Worm (Caenorhabditis elegans) whole organism, late embryonic: Measurements from ENCODE around the gene msp-40.
"Not testable (repeated sequence)": the region's sequence is repeated elsewhere in the genome, so short reads cannot be mapped to it uniquely, and the experiment has no call there.

Source experiments
- C38D4.7 ChIP-seq: fragments of 200-800 bp; sonication (Bioruptor generic); optimal IDR thresholded peaks from 2 replicates; lab custom pipeline; 2018; ENCODE audit warnings: mild to moderate bottlenecking, missing genetic modification characterization, moderate library complexity, missing compliant biosample characterization
- F13H6.1 ChIP-seq: sonication (generic microtip); optimal IDR thresholded peaks from 2 replicates; lab custom pipeline; 2016; ENCODE audit warnings: missing genetic modification characterization, missing compliant biosample characterization
- T23F11.4 ChIP-seq: fragments of 200-800 bp; sonication (Bioruptor generic); optimal IDR thresholded peaks from 2 replicates; lab custom pipeline; 2018; ENCODE audit warnings: mild to moderate bottlenecking, missing genetic modification characterization, missing compliant biosample characterization
- ahr-1 ChIP-seq: sonication (generic microtip); optimal IDR thresholded peaks from 2 replicates; lab custom pipeline; 2016; ENCODE audit warnings: missing genetic modification characterization, missing compliant biosample characterization
- ama-1 ChIP-seq: fragments of 150-350 bp; optimal IDR thresholded peaks from 2 replicates; lab custom pipeline; 2014
- ceh-2 ChIP-seq: sonication (generic microtip); optimal IDR thresholded peaks from 2 replicates; lab custom pipeline; 2016; ENCODE audit warnings: missing genotype, missing genetic modification characterization, missing compliant biosample characterization
- ceh-24 ChIP-seq: sonication (generic microtip); optimal IDR thresholded peaks from 2 replicates; lab custom pipeline; 2016; ENCODE audit warnings: mild to moderate bottlenecking, missing genetic modification characterization, missing compliant biosample characterization
- ceh-30 ChIP-seq: fragments of 150-350 bp; optimal IDR thresholded peaks from 2 replicates; lab custom pipeline; 2014; ENCODE audit warnings: missing biosample characterization, missing genetic modification characterization
- ceh-31 ChIP-seq: sonication (generic microtip); optimal IDR thresholded peaks from 2 replicates; lab custom pipeline; 2016; ENCODE audit warnings: missing genetic modification characterization, missing compliant biosample characterization
- ceh-34 ChIP-seq: sonication (generic microtip); optimal IDR thresholded peaks from 2 replicates; lab custom pipeline; 2016; ENCODE audit warnings: mild to moderate bottlenecking, missing genetic modification characterization, missing compliant biosample characterization
- ceh-48 ChIP-seq: sonication (generic microtip); optimal IDR thresholded peaks from 2 replicates; lab custom pipeline; 2016; ENCODE audit warnings: missing genetic modification characterization, inconsistent platforms, missing compliant biosample characterization
- ceh-6 ChIP-seq: fragments of 200-800 bp; sonication (Bioruptor generic); optimal IDR thresholded peaks from 2 replicates; lab custom pipeline; 2018; ENCODE audit warnings: mild to moderate bottlenecking, missing genetic modification characterization, missing compliant biosample characterization
- dmd-4 ChIP-seq: sonication (generic microtip); optimal IDR thresholded peaks from 2 replicates; lab custom pipeline; 2016; ENCODE audit warnings: borderline replicate concordance, missing genetic modification characterization, missing compliant biosample characterization
- dve-1 ChIP-seq: sonication (generic microtip); optimal IDR thresholded peaks from 2 replicates; lab custom pipeline; 2017; ENCODE audit warnings: antibody characterized with exemption, mild to moderate bottlenecking, missing genetic modification characterization, missing compliant biosample characterization
- elt-4 ChIP-seq: sonication (generic microtip); optimal IDR thresholded peaks from 2 replicates; lab custom pipeline; 2016; ENCODE audit warnings: missing genetic modification characterization, missing compliant biosample characterization
- fkh-10 ChIP-seq: fragments of 150-350 bp; optimal IDR thresholded peaks from 2 replicates; lab custom pipeline; 2014; ENCODE audit warnings: missing biosample characterization, missing genetic modification reagents, missing genetic modification characterization
- fkh-6 ChIP-seq: sonication (generic microtip); optimal IDR thresholded peaks from 2 replicates; lab custom pipeline; 2016; ENCODE audit warnings: missing genetic modification characterization, missing compliant biosample characterization
- hlh-15 ChIP-seq: sonication (generic microtip); optimal IDR thresholded peaks from 2 replicates; lab custom pipeline; 2016; ENCODE audit warnings: missing genetic modification characterization, missing compliant biosample characterization
- hlh-6 ChIP-seq: sonication (generic microtip); optimal IDR thresholded peaks from 2 replicates; lab custom pipeline; 2016; ENCODE audit warnings: missing genotype, missing genetic modification characterization, missing compliant biosample characterization
- lim-6 ChIP-seq: sonication (generic microtip); optimal IDR thresholded peaks from 2 replicates; lab custom pipeline; 2016; ENCODE audit warnings: missing genetic modification characterization, missing compliant biosample characterization
- lin-11 ChIP-seq: fragments of 200-800 bp; sonication (Bioruptor generic); optimal IDR thresholded peaks from 2 replicates; lab custom pipeline; 2018; ENCODE audit warnings: mild to moderate bottlenecking, missing genetic modification characterization, missing compliant biosample characterization
- mec-3 ChIP-seq: sonication (generic microtip); optimal IDR thresholded peaks from 2 replicates; lab custom pipeline; 2016; ENCODE audit warnings: borderline replicate concordance, missing genetic modification characterization, missing compliant biosample characterization
- nfya-1 ChIP-seq: sonication (generic microtip); optimal IDR thresholded peaks from 2 replicates; lab custom pipeline; 2017; ENCODE audit warnings: missing genetic modification characterization, mild to moderate bottlenecking, missing compliant biosample characterization, antibody characterized with exemption, moderate library complexity
- nhr-11 ChIP-seq: fragments of 150-350 bp; optimal IDR thresholded peaks from 2 replicates; lab custom pipeline; 2014; ENCODE audit warnings: missing biosample characterization, missing genetic modification characterization
- npax-4 ChIP-seq: sonication (generic microtip); optimal IDR thresholded peaks from 2 replicates; lab custom pipeline; 2016; ENCODE audit warnings: missing genetic modification characterization, missing compliant biosample characterization
- odd-2 ChIP-seq: sonication (generic microtip); optimal IDR thresholded peaks from 2 replicates; lab custom pipeline; 2017; ENCODE audit warnings: antibody characterized with exemption, mild to moderate bottlenecking, missing genetic modification characterization, missing compliant biosample characterization
- pqm-1 ChIP-seq: sonication (generic microtip); optimal IDR thresholded peaks from 2 replicates; lab custom pipeline; 2016; ENCODE audit warnings: missing genetic modification characterization, missing compliant biosample characterization
- ref-2 ChIP-seq: sonication (generic microtip); optimal IDR thresholded peaks from 2 replicates; lab custom pipeline; 2016; ENCODE audit warnings: missing genetic modification characterization, missing compliant biosample characterization
- rnt-1 ChIP-seq: sonication (generic microtip); optimal IDR thresholded peaks from 2 replicates; lab custom pipeline; 2016; ENCODE audit warnings: missing genetic modification characterization, missing compliant biosample characterization
- sdc-2 ChIP-seq: sonication (generic microtip); optimal IDR thresholded peaks from 2 replicates; lab custom pipeline; 2016; ENCODE audit warnings: missing genotype, missing genetic modification characterization, missing compliant biosample characterization
- sox-2 ChIP-seq: fragments of 200-800 bp; sonication (Bioruptor generic); IDR thresholded peaks from 2 replicates; pipeline ENCODE4 v1.3.6; 2022; ENCODE audit warnings: missing genetic modification reagents, missing genetic modification characterization, missing compliant biosample characterization
- tbx-7 ChIP-seq: sonication (generic microtip); optimal IDR thresholded peaks from 2 replicates; lab custom pipeline; 2016; ENCODE audit warnings: missing genotype, missing genetic modification characterization, missing compliant biosample characterization
- unc-86 ChIP-seq: sonication (generic microtip); optimal IDR thresholded peaks from 2 replicates; lab custom pipeline; 2016; ENCODE audit warnings: missing genetic modification characterization, missing compliant biosample characterization

The msp-40 gene

DNA sequence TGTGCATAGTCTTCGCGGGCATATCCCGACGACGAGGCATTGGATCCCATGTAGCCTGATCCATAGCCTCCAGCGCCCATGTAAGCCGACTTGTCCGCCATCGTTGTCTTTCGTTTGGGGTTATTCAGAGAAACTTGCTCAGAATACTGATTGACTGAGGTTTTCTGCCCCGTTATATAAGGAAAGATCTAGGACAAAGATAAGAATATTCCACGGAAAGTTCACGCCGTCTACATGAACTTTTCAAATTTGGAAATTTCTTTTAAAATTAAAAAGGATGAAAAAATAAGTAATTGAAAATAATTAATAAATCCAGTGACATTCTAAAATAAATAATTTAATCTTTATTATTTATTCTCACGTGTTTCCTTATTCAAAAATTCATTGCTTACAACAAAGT is 35.0 kb downstream of the msp-40 start, which contains the start of the genes nspd-5 and F11G11.4:
Gene nspd-5, minus strand, starts transcription at position 101 of the 400 bp plus-strand sequence.
Gene F11G11.4, plus strand, starts transcription at position 335 of the 400 bp plus-strand sequence.
- not testable (repeated sequence) for TF ChIP-seq ceh-48 (tag; lab: Kevin White, UChicago); tbx-7 (tag; lab: Kevin White, UChicago); sdc-2

DNA sequence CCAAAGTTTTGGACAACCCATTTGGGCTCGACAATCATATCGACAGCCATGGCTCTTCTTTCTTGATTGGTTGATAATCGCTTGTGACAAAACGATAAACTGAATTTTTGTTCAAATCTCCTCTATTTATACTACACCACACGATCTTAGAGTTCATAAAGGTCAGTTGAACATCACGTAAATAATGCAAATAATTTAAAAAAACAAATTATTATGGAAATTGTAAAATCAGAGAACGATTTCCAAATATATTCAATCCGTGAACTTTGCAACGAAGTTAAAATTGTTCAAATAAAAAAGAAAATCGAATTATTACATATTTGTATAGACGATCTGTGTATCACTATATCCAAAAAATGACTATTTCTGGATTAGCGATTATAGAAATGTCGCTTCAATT is 38.1 kb downstream of the msp-40 start, which contains the start of the genes mpst-4 and F11G11.14:
Gene mpst-4, minus strand, starts transcription at position 101 of the 400 bp plus-strand sequence.
Gene F11G11.14, plus strand, starts transcription at position 325 of the 400 bp plus-strand sequence.
- TF ChIP-seq nhr-11 (tag; lab: Kevin White, UChicago) (no peak), rnt-1 (tag; lab: Kevin White, UChicago) (no peak), npax-4 (tag; lab: Kevin White, UChicago) (no peak), sdc-2 (no peak), lim-6 (tag; lab: Kevin White, UChicago) (no peak), fkh-10 (no peak), mec-3 (no peak), F13H6.1 (tag; lab: Kevin White, UChicago) (no peak), dmd-4 (tag; lab: Kevin White, UChicago) (no peak), ceh-2 (tag; lab: Kevin White, UChicago) (no peak), hlh-6 (tag; lab: Kevin White, UChicago) (no peak)

DNA sequence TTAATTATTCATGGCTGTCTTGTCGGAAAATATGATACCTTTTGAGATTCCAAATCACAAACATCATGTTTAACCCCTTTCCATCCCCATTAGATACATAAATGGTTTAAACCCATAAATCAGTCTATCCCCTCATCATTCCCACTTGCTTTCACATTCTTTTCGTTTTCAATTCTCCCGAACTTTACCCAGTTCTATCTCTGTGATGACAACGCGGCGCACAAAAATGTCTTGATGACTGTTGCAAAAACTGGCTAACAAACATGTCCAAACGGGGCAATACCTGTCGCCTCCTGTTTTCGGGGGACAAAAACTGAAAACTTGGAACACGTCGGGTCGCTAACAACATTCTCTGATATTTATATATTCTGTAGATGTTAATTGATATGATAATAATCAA is 40.8 kb downstream of the msp-40 start:
- TF ChIP-seq ceh-30 (tag; lab: Kevin White, UChicago) = no peak
- TF ChIP-seq ref-2 = no peak
- TF ChIP-seq, all 69 proteins: peak for 0

DNA sequence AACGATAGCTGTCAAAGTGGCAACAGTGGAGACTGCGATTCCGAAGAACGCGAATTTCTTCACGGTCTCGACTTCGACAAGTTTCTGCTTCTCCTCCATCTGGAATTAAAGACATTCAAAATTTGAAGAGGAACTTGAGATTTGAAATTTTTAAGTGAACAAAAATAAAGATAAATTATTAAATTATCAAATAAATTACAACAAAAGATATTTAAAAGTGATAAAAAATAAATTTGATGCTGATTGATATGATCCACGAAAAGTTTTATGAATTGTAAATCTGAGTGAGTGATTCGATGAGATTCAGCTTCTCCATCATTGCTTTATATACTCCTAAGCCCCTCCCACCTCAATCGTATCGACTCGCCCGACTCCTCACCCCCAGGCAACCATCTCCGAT is 42.3 kb downstream of the msp-40 start, which contains the start of gene col-17:
Gene col-17, minus strand, starts transcription at position 101 of the 400 bp plus-strand sequence.
- TF ChIP-seq fkh-6 (tag; lab: Kevin White, UChicago) = no peak
- no peak for TF ChIP-seq nhr-11 (tag; lab: Kevin White, UChicago)
- TF ChIP-seq ceh-24 = no peak
- no peak for TF ChIP-seq unc-86 (tag; lab: Kevin White, UChicago)
- no peak for TF ChIP-seq hlh-15 (tag; lab: Kevin White, UChicago)
- TF ChIP-seq, all 69 proteins: peak for 0

DNA sequence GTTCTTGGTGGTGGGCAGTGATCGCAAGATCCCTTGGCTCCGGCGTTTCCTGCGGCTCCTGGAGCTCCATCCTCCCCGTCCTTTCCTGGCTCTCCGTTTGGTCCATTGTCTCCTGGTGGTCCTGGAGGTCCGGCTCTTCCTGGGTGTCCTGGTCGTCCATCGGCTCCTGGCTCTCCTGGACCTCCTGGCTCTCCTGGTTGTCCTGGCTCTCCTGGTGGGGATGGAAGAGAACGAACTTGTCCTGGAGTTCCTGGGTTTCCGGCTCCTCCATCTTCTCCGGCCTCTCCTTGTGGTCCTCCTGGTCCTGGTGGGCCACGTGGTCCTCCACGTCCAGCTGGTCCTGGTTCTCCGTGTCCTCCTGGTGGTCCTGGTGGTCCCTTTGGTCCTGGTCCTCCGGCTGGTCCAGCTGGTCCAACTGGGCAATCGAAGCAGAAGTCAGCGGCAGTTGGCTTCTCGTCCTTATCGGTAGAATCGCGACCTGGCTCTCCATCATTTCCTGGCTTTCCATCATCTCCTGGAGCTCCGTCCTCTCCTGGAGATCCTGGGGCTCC is 44.7 kb downstream of the msp-40 start:
- no peak for TF ChIP-seq unc-86 (tag; lab: Kevin White, UChicago)
- TF ChIP-seq ama-1 = no peak
- no peak for TF ChIP-seq lin-11 (tag; lab: Kevin White, UChicago)
- no peak for TF ChIP-seq ceh-34 (tag; lab: Kevin White, UChicago)
- TF ChIP-seq ceh-31 (tag; lab: Kevin White, UChicago) = peak; percentile 18
- TF ChIP-seq dve-1 (tag; lab: Kevin White, UChicago) = no peak
- TF ChIP-seq hlh-6 (tag; lab: Kevin White, UChicago) = peak; percentile 9
- no peak for TF ChIP-seq ceh-2 (tag; lab: Kevin White, UChicago)
- no peak for TF ChIP-seq sox-2 (GFP tag; lab: Robert Waterston, UW)
- TF ChIP-seq elt-4 = peak; percentile 86
- no peak for TF ChIP-seq ceh-6 (GFP tag; lab: Kevin White, UChicago)

DNA sequence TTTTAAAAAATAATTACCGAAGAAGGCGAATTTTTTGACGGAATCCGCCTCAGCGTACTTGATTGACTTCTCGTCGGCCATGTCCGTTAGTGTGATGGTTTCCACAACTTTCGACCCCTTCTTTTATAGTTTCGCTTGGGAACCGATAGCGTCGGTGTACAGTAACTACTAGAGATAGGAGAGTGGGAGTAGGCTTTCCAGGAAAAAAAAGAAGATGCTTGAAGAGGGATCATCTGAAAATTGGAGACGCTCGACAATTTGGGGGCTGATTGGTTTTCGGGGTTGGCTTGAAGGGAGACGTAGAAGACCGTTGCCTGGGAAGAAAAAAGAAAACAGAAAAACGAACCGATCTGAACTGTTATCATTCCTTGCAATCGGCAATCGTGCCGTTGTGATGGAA is 45.5 kb downstream of the msp-40 start, which contains the start of gene col-20:
Gene col-20, minus strand, starts transcription at position 101 of the 400 bp plus-strand sequence.
- TF ChIP-seq C38D4.7 (GFP tag; lab: Kevin White, UChicago) = no peak
- TF ChIP-seq ceh-6 (GFP tag; lab: Kevin White, UChicago) = no peak
- no peak for TF ChIP-seq T23F11.4 (GFP tag; lab: Kevin White, UChicago)
- no peak for TF ChIP-seq ahr-1 (tag; lab: Kevin White, UChicago)
- TF ChIP-seq odd-2 (tag; lab: Kevin White, UChicago) = no peak
- no peak for TF ChIP-seq pqm-1 (tag; lab: Kevin White, UChicago)
- TF ChIP-seq fkh-6 (tag; lab: Kevin White, UChicago) = no peak
- TF ChIP-seq nfya-1 = no peak
